Worm (Caenorhabditis elegans) whole organism, L3 larva: ENCODE results near the gene R05G6.4.

Experiments used
- ceh-28 ChIP-seq: fragments of 150-350 bp; optimal IDR thresholded peaks from 2 replicates; lab custom pipeline; 2014; ENCODE audit warnings: missing biosample characterization, missing genetic modification reagents, missing genetic modification characterization
- ceh-82 ChIP-seq: fragments of 150-350 bp; optimal IDR thresholded peaks from 2 replicates; lab custom pipeline; 2014; ENCODE audit warnings: missing biosample characterization, missing genetic modification characterization
- pqm-1 ChIP-seq: fragments of 150-350 bp; optimal IDR thresholded peaks from 2 replicates; lab custom pipeline; 2017; ENCODE audit warnings: missing biosample characterization, missing genetic modification characterization, inconsistent platforms
- tbx-2 ChIP-seq: sonication (generic microtip); optimal IDR thresholded peaks from 2 replicates; lab custom pipeline; 2016; ENCODE audit warnings: mild to moderate bottlenecking, missing genetic modification characterization, missing compliant biosample characterization
- unc-39 ChIP-seq: sonication (generic microtip); optimal IDR thresholded peaks from 4 replicates; lab custom pipeline; 2017; ENCODE audit warnings: missing biosample characterization, missing genetic modification characterization

- TF ChIP-seq pqm-1 (tag; lab: Kevin White, UChicago) (no peak), ceh-28 (no peak), tbx-2 (tag; lab: Kevin White, UChicago) (no peak), unc-39 (no peak), ceh-82 (tag; lab: Kevin White, UChicago) (no peak)
These were observed 47.2 kb upstream of the R05G6.4 start, which contains the start of gene F13B6.3 for ce11 chrIV:7465857-7466256.
